Worm (Caenorhabditis elegans) whole organism, young adult: ENCODE measurements around the gene sqst-5.
A peak's percentile ranks its signal among the peaks of the same experiment; 100 is the strongest.

Source experiments
- F37B4.10 ChIP-seq: fragments of 200-800 bp; sonication (Bioruptor generic); IDR thresholded peaks from 2 replicates; pipeline ENCODE4 v1.3.6; 2022; ENCODE audit warnings: missing genetic modification characterization, missing compliant biosample characterization
- F39B2.1 ChIP-seq: fragments of 200-800 bp; sonication (Bioruptor generic); IDR thresholded peaks from 2 replicates; pipeline ENCODE4 v1.3.6; 2022; ENCODE audit warnings: missing genetic modification reagents, missing genetic modification characterization, missing compliant biosample characterization
- F49E8.2 ChIP-seq: sonication (generic microtip); optimal IDR thresholded peaks from 3 replicates; lab custom pipeline; 2017; ENCODE audit warnings: missing genetic modification characterization, mild to moderate bottlenecking, missing compliant biosample characterization, antibody characterized with exemption, moderate library complexity; ENCODE audit not compliant: insufficient read depth
- F52B5.7 ChIP-seq: sonication (generic microtip); optimal IDR thresholded peaks from 2 replicates; lab custom pipeline; 2016; ENCODE audit warnings: mild to moderate bottlenecking, missing genetic modification characterization, missing compliant biosample characterization
- K12H6.12 ChIP-seq: fragments of 200-800 bp; sonication (Bioruptor generic); optimal IDR thresholded peaks from 2 replicates; lab custom pipeline; 2018; ENCODE audit warnings: mild to moderate bottlenecking, missing genetic modification characterization, missing compliant biosample characterization
- T07F8.4 ChIP-seq: sonication (generic microtip); optimal IDR thresholded peaks from 2 replicates; lab custom pipeline; 2016; ENCODE audit warnings: mild to moderate bottlenecking, missing genetic modification characterization, moderate library complexity, missing compliant biosample characterization
- ama-1 ChIP-seq, 3 experiments: fragments of 150-350 bp in 1 of 3; sonication (generic microtip) in 2 of 3; optimal IDR thresholded peaks; 2 replicates each; lab custom pipeline; 2014 to 2018; ENCODE audit warnings: missing biosample characterization in 2 of 3, missing genetic modification characterization in 2 of 3, missing genetic modification reagents in 2 of 3
- aptf-2 ChIP-seq: fragments of 200-800 bp; sonication (Bioruptor generic); conservative IDR thresholded peaks from 2 replicates; pipeline ENCODE4 v1.3.6; 2022; ENCODE audit warnings: missing genetic modification reagents, missing genetic modification characterization, missing compliant biosample characterization
- atf-7 ChIP-seq: sonication (generic microtip); optimal IDR thresholded peaks from 2 replicates; lab custom pipeline; 2017; ENCODE audit warnings: mild to moderate bottlenecking, missing genetic modification characterization, missing compliant biosample characterization
- attf-5 ChIP-seq: fragments of 200-800 bp; sonication (Bioruptor generic); optimal IDR thresholded peaks from 2 replicates; lab custom pipeline; 2018; ENCODE audit warnings: mild to moderate bottlenecking, missing genetic modification characterization, missing compliant biosample characterization
- bed-1 ChIP-seq: fragments of 200-800 bp; sonication (Bioruptor generic); IDR thresholded peaks from 2 replicates; pipeline ENCODE4 v1.3.6; 2022; ENCODE audit warnings: missing genetic modification reagents, missing genetic modification characterization, missing compliant biosample characterization
- ceh-58 ChIP-seq: fragments of 200-800 bp; sonication (Bioruptor generic); IDR thresholded peaks from 2 replicates; pipeline ENCODE4 v1.3.6; 2022; ENCODE audit warnings: missing genetic modification characterization, missing compliant biosample characterization
- ceh-79 ChIP-seq: sonication (generic microtip); optimal IDR thresholded peaks from 2 replicates; lab custom pipeline; 2017; ENCODE audit warnings: mild to moderate bottlenecking, missing genetic modification characterization, missing compliant biosample characterization
- chd-7 ChIP-seq: sonication (generic microtip); optimal IDR thresholded peaks from 2 replicates; lab custom pipeline; 2016; ENCODE audit warnings: mild to moderate bottlenecking, missing genetic modification characterization, moderate library complexity, missing compliant biosample characterization
- dpff-1 ChIP-seq: sonication (generic microtip); optimal IDR thresholded peaks from 2 replicates; lab custom pipeline; 2017; ENCODE audit warnings: mild to moderate bottlenecking, missing genetic modification characterization, missing compliant biosample characterization
- dpl-1 ChIP-seq: fragments of 150-350 bp; optimal IDR thresholded peaks from 2 replicates; lab custom pipeline; 2014; ENCODE audit warnings: missing biosample characterization, missing genetic modification reagents, missing genetic modification characterization
- egl-18 ChIP-seq: fragments of 200-800 bp; sonication (Bioruptor generic); IDR thresholded peaks from 2 replicates; pipeline ENCODE4 v1.3.6; 2022; ENCODE audit warnings: missing genetic modification reagents, missing genetic modification characterization, missing compliant biosample characterization
- ets-4 ChIP-seq: fragments of 200-800 bp; sonication (Bioruptor generic); optimal IDR thresholded peaks from 2 replicates; lab custom pipeline; 2018; ENCODE audit warnings: mild to moderate bottlenecking, missing genetic modification characterization, missing compliant biosample characterization
- gei-17 ChIP-seq: fragments of 200-800 bp; sonication (Bioruptor generic); optimal IDR thresholded peaks from 2 replicates; lab custom pipeline; 2018; ENCODE audit warnings: mild to moderate bottlenecking, missing genetic modification characterization, missing compliant biosample characterization
- hlh-12 ChIP-seq: sonication (generic microtip); optimal IDR thresholded peaks from 2 replicates; lab custom pipeline; 2016; ENCODE audit warnings: missing genetic modification characterization, missing compliant biosample characterization
- hrde-1 ChIP-seq: sonication (generic microtip); optimal IDR thresholded peaks from 2 replicates; lab custom pipeline; 2016; ENCODE audit warnings: missing genetic modification characterization, mild to moderate bottlenecking, missing compliant biosample characterization, moderate library complexity, missing genotype, missing genetic modification reagents, borderline replicate concordance
- hsf-1 ChIP-seq: fragments of 200-800 bp; sonication (Bioruptor generic); IDR thresholded peaks from 2 replicates; pipeline ENCODE4 v1.3.6; 2022; ENCODE audit warnings: missing genetic modification reagents, missing genetic modification characterization, missing compliant biosample characterization
- let-607 ChIP-seq, 2 experiments: fragments of 200-800 bp in 1 of 2; sonication (Bioruptor generic) in 1 of 2; sonication (generic microtip) in 1 of 2; optimal IDR thresholded peaks; 2 replicates each; lab custom pipeline; 2016 to 2018; ENCODE audit warnings: mild to moderate bottlenecking in 2 of 2, missing compliant biosample characterization in 2 of 2, missing genetic modification characterization in 2 of 2, moderate library complexity in 2 of 2, missing genotype in 1 of 2
- lin-26 ChIP-seq: fragments of 200-800 bp; sonication (Bioruptor generic); IDR thresholded peaks from 2 replicates; pipeline ENCODE4 v1.3.6; 2022; ENCODE audit warnings: missing genetic modification reagents, missing genetic modification characterization, missing compliant biosample characterization
- madf-6 ChIP-seq: fragments of 200-800 bp; sonication (Bioruptor generic); IDR thresholded peaks from 2 replicates; pipeline ENCODE4 v1.3.6; 2022; ENCODE audit warnings: missing genetic modification reagents, missing genetic modification characterization, missing compliant biosample characterization
- madf-8 ChIP-seq: fragments of 200-800 bp; sonication (Bioruptor generic); conservative IDR thresholded peaks from 2 replicates; pipeline ENCODE4 v1.3.6; 2022; ENCODE audit warnings: missing genetic modification reagents, missing genetic modification characterization, missing compliant biosample characterization
- mes-4 ChIP-seq: sonication (generic microtip); optimal IDR thresholded peaks from 2 replicates; lab custom pipeline; 2016; ENCODE audit warnings: missing genotype, missing genetic modification characterization, missing compliant biosample characterization
- nhr-80 ChIP-seq: sonication (generic microtip); optimal IDR thresholded peaks from 2 replicates; lab custom pipeline; 2016; ENCODE audit warnings: missing genetic modification characterization, missing compliant biosample characterization
- rcor-1 ChIP-seq: fragments of 200-800 bp; sonication (Bioruptor generic); IDR thresholded peaks from 2 replicates; pipeline ENCODE4 v1.3.6; 2022; ENCODE audit warnings: missing genetic modification reagents, missing genetic modification characterization, missing compliant biosample characterization
- sea-2 ChIP-seq: fragments of 200-800 bp; sonication (Bioruptor generic); IDR thresholded peaks from 2 replicates; pipeline ENCODE4 v1.3.6; 2022; ENCODE audit warnings: missing genetic modification characterization, missing compliant biosample characterization
- snpc-4 ChIP-seq, 5 experiments: fragments of 150-350 bp in 1 of 5; sonication (generic microtip) in 4 of 5; optimal IDR thresholded peaks; 2 replicates each; lab custom pipeline; 2014 to 2018; ENCODE audit warnings: missing genetic modification characterization in 5 of 5, missing biosample characterization in 3 of 5, antibody characterized with exemption in 2 of 5, mild to moderate bottlenecking in 2 of 5, missing compliant biosample characterization in 2 of 5, missing genotype in 2 of 5, moderate library complexity in 2 of 5, missing genetic modification reagents in 1 of 5
- sptf-2 ChIP-seq: fragments of 200-800 bp; sonication (Bioruptor generic); optimal IDR thresholded peaks from 2 replicates; lab custom pipeline; 2018; ENCODE audit warnings: mild to moderate bottlenecking, missing genetic modification characterization, missing compliant biosample characterization
- tbp1 ChIP-seq: fragments of 200-800 bp; sonication (Bioruptor generic); optimal IDR thresholded peaks from 2 replicates; lab custom pipeline; 2018; ENCODE audit warnings: mild to moderate bottlenecking, missing genetic modification characterization, missing compliant biosample characterization
- xnd-1 ChIP-seq: sonication (generic microtip); optimal IDR thresholded peaks from 2 replicates; lab custom pipeline; 2016; ENCODE audit warnings: missing genotype, missing genetic modification reagents, missing genetic modification characterization, missing compliant biosample characterization
- zfh-2 ChIP-seq: fragments of 200-800 bp; sonication (Bioruptor generic); conservative IDR thresholded peaks from 2 replicates; pipeline ENCODE4 v1.3.6; 2022; ENCODE audit warnings: missing genetic modification reagents, missing genetic modification characterization, missing compliant biosample characterization
- ztf-22 ChIP-seq: fragments of 200-800 bp; sonication (Bioruptor generic); optimal IDR thresholded peaks from 2 replicates; lab custom pipeline; 2018; ENCODE audit warnings: mild to moderate bottlenecking, missing genetic modification characterization, moderate library complexity, missing compliant biosample characterization
- ztf-28 ChIP-seq: fragments of 200-800 bp; sonication (Bioruptor generic); IDR thresholded peaks from 2 replicates; pipeline ENCODE4 v1.3.6; 2022; ENCODE audit warnings: missing genetic modification reagents, missing genetic modification characterization, missing compliant biosample characterization
- ztf-3 ChIP-seq: fragments of 200-800 bp; sonication (Bioruptor generic); optimal IDR thresholded peaks from 2 replicates; lab custom pipeline; 2018; ENCODE audit warnings: mild to moderate bottlenecking, missing genetic modification characterization, missing compliant biosample characterization
- ztf-6 ChIP-seq: fragments of 200-800 bp; sonication (Bioruptor generic); IDR thresholded peaks from 2 replicates; pipeline ENCODE4 v1.3.6; 2022; ENCODE audit warnings: missing genetic modification reagents, missing genetic modification characterization, missing compliant biosample characterization

Gene sqst-5

ce11 chrIII:154168-154567 lies 6.7 kb upstream of the sqst-5 start:
- TF ChIP-seq chd-7 (no peak), hrde-1 (tag; lab: Kevin White, UChicago) (no peak), T07F8.4 (tag; lab: Kevin White, UChicago) (no peak), ztf-22 (peak; percentile 52), egl-18 (GFP tag; lab: Robert Waterston, UW) (no peak), F49E8.2 (tag; lab: Kevin White, UChicago) (no peak), atf-7 (tag; lab: Kevin White, UChicago) (peak; percentile 40), ztf-28 (GFP tag; lab: Robert Waterston, UW) (no peak), mes-4 (no peak), attf-5 (GFP tag; lab: Kevin White, UChicago) (no peak), sea-2 (GFP tag; lab: Robert Waterston, UW) (no peak), tbp1 (GFP tag; lab: Kevin White, UChicago) (peak; percentile 5), F52B5.7 (tag; lab: Kevin White, UChicago) (no peak), rcor-1 (GFP tag; lab: Robert Waterston, UW) (no peak), let-607 (tag; optimal IDR thresholded peaks at IDR 0.05; lab: Kevin White, UChicago) (no peak), F39B2.1 (GFP tag; lab: Robert Waterston, UW) (no peak), ceh-79 (tag; lab: Kevin White, UChicago) (no peak), nhr-80 (tag; lab: Kevin White, UChicago) (peak; percentile 96), ets-4 (GFP tag; lab: Kevin White, UChicago) (peak; percentile 19), ztf-3 (GFP tag; lab: Kevin White, UChicago) (no peak)

- no peak for TF ChIP-seq madf-6 (GFP tag; lab: Robert Waterston, UW)
- TF ChIP-seq ceh-58, result no peak
- no peak for TF ChIP-seq sptf-2 (GFP tag; lab: Kevin White, UChicago)
- TF ChIP-seq dpff-1 (tag; lab: Kevin White, UChicago), result no peak
- 0 out of 2 replicates have a peak, but pooled peaks have one; percentile 12 for TF ChIP-seq ztf-6
- TF ChIP-seq lin-26 (GFP tag; lab: Robert Waterston, UW), result 0 out of 2 replicates have a peak, but pooled peaks have one; percentile 30
- no peak for TF ChIP-seq ets-4 (GFP tag; lab: Kevin White, UChicago)
- TF ChIP-seq hlh-12, result no peak
- TF ChIP-seq dpl-1, result no peak
- no peak for TF ChIP-seq bed-1 (GFP tag; lab: Robert Waterston, UW)
- TF ChIP-seq gei-17 (GFP tag; lab: Kevin White, UChicago), result no peak
- TF ChIP-seq F37B4.10 (GFP tag; lab: Robert Waterston, UW), result 0 out of 2 replicates have a peak, but pooled peaks have one; percentile 51
- TF ChIP-seq ama-1 (optimal IDR thresholded peaks at IDR 0.05; lab: Kevin White, UChicago), result no peak
- TF ChIP-seq ama-1 (GFP tag; optimal IDR thresholded peaks at IDR 0.05; lab: Kevin White, UChicago), result no peak
- TF ChIP-seq snpc-4 (GFP tag; optimal IDR thresholded peaks at IDR 0.05; lab: Kevin White, UChicago), result no peak
- TF ChIP-seq snpc-4 (tag; optimal IDR thresholded peaks at IDR 0.05; lab: Kevin White, UChicago), result peak in 2 of 4 experiments; percentile 67 to 85
- no peak for TF ChIP-seq aptf-2 (GFP tag; lab: Robert Waterston, UW)
- TF ChIP-seq, all 124 proteins: peak for 4
Observed at ce11 chrIII:151084-151483, 3.7 kb upstream of the sqst-5 start.

- TF ChIP-seq xnd-1 (tag; lab: Kevin White, UChicago) (no peak), zfh-2 (GFP tag; lab: Robert Waterston, UW) (no peak), snpc-4 (GFP tag; optimal IDR thresholded peaks at IDR 0.05; lab: Kevin White, UChicago) (no peak), snpc-4 (tag; optimal IDR thresholded peaks at IDR 0.05; lab: Kevin White, UChicago) (no peak), K12H6.12 (tag; lab: Kevin White, UChicago) (no peak), madf-8 (GFP tag; lab: Robert Waterston, UW) (no peak), hsf-1 (GFP tag; lab: Robert Waterston, UW) (no peak)
Observed at ce11 chrIII:149132-149531, 1.7 kb upstream of the sqst-5 start.
